Worm (Caenorhabditis elegans) whole organism, L4 larva: Measurements from ENCODE around the gene clec-145.

Source experiments
- F10B5.3 ChIP-seq: sonication (generic microtip); optimal IDR thresholded peaks from 2 replicates; lab custom pipeline; 2016; ENCODE audit warnings: mild to moderate bottlenecking, missing genetic modification characterization, missing compliant biosample characterization
- R02D3.7 ChIP-seq: fragments of 150-350 bp; sonication (generic microtip); optimal IDR thresholded peaks from 3 replicates; lab custom pipeline; 2014; ENCODE audit warnings: missing biosample characterization, missing genetic modification characterization
- T20F7.1 ChIP-seq: fragments of 200-800 bp; sonication (Bioruptor generic); optimal IDR thresholded peaks from 2 replicates; lab custom pipeline; 2018; ENCODE audit warnings: mild to moderate bottlenecking, missing genetic modification characterization, missing compliant biosample characterization
- T26A8.4 ChIP-seq: fragments of 200-800 bp; sonication (Bioruptor generic); IDR thresholded peaks from 2 replicates; pipeline ENCODE4 v1.3.6; 2022; ENCODE audit warnings: missing genetic modification characterization, missing compliant biosample characterization
- Y75B8A.6 ChIP-seq: fragments of 200-800 bp; sonication (Bioruptor generic); IDR thresholded peaks from 2 replicates; pipeline ENCODE4 v1.3.6; 2022; ENCODE audit warnings: missing genetic modification reagents, missing genetic modification characterization, missing compliant biosample characterization
- ZK337.2 ChIP-seq: fragments of 200-800 bp; sonication (Bioruptor generic); IDR thresholded peaks from 2 replicates; pipeline ENCODE4 v1.3.6; 2022; ENCODE audit warnings: missing genetic modification reagents, missing genetic modification characterization, missing compliant biosample characterization
- aha-1 ChIP-seq: fragments of 150-350 bp; peaks from one replicate; lab custom pipeline; 2014; ENCODE audit warnings: missing biosample characterization, missing genetic modification characterization
- aly-2 ChIP-seq: sonication (generic microtip); optimal IDR thresholded peaks from 2 replicates; lab custom pipeline; 2018; ENCODE audit warnings: missing biosample characterization, missing genetic modification characterization
- ctbp-1 ChIP-seq: fragments of 200-800 bp; sonication (Bioruptor generic); IDR thresholded peaks from 2 replicates; pipeline ENCODE4 v1.3.6; 2022; ENCODE audit warnings: missing genetic modification reagents, missing genetic modification characterization, missing compliant biosample characterization
- daf-16 ChIP-seq, 3 experiments: sonication (generic microtip); optimal IDR thresholded peaks; 2 replicates each; lab custom pipeline; 2016 to 2017; ENCODE audit warnings: missing genetic modification characterization in 3 of 3, missing genetic modification reagents in 3 of 3, mild to moderate bottlenecking in 2 of 3, missing compliant biosample characterization in 2 of 3, missing biosample characterization in 1 of 3, moderate library complexity in 1 of 3
- dmd-6 ChIP-seq: fragments of 200-800 bp; sonication (Bioruptor generic); IDR thresholded peaks from 2 replicates; pipeline ENCODE4 v1.3.6; 2022; ENCODE audit warnings: missing genetic modification reagents, missing genetic modification characterization, missing compliant biosample characterization
- dmd-9 ChIP-seq: fragments of 200-800 bp; sonication (Bioruptor generic); IDR thresholded peaks from 2 replicates; pipeline ENCODE4 v1.3.6; 2022; ENCODE audit warnings: missing genetic modification reagents, missing genetic modification characterization, missing compliant biosample characterization
- egl-43 ChIP-seq: fragments of 200-800 bp; sonication (Bioruptor generic); IDR thresholded peaks from 2 replicates; pipeline ENCODE4 v1.3.6; 2022; ENCODE audit warnings: missing genetic modification reagents, missing genetic modification characterization, missing compliant biosample characterization
- fkh-10 ChIP-seq: fragments of 150-350 bp; optimal IDR thresholded peaks from 2 replicates; lab custom pipeline; 2014; ENCODE audit warnings: missing biosample characterization, missing genetic modification reagents, missing genetic modification characterization
- gei-8 ChIP-seq: fragments of 200-800 bp; sonication (Bioruptor generic); optimal IDR thresholded peaks from 2 replicates; lab custom pipeline; 2018; ENCODE audit warnings: mild to moderate bottlenecking, missing genetic modification characterization, missing compliant biosample characterization
- hif-1 ChIP-seq, 2 experiments: sonication (generic microtip); optimal IDR thresholded peaks; 2 replicates each; lab custom pipeline; 2016 to 2017; ENCODE audit warnings: missing compliant biosample characterization in 2 of 2, missing genetic modification characterization in 2 of 2, missing genetic modification reagents in 2 of 2, missing genotype in 2 of 2, mild to moderate bottlenecking in 1 of 2
- lim-7 ChIP-seq: fragments of 200-800 bp; sonication (Bioruptor generic); IDR thresholded peaks from 2 replicates; pipeline ENCODE4 v1.3.6; 2022; ENCODE audit warnings: missing genetic modification characterization, missing compliant biosample characterization
- lin-13 ChIP-seq: fragments of 150-350 bp; optimal IDR thresholded peaks from 2 replicates; lab custom pipeline; 2014; ENCODE audit warnings: missing biosample characterization, missing genetic modification reagents, missing genetic modification characterization
- lin-29 ChIP-seq: fragments of 200-800 bp; sonication (Bioruptor generic); IDR thresholded peaks from 2 replicates; pipeline ENCODE4 v1.3.6; 2022; ENCODE audit warnings: missing genetic modification reagents, missing genetic modification characterization, missing compliant biosample characterization
- lir-3 ChIP-seq: sonication (generic microtip); optimal IDR thresholded peaks from 2 replicates; lab custom pipeline; 2016; ENCODE audit warnings: mild to moderate bottlenecking, missing genetic modification characterization, missing compliant biosample characterization
- mep-1 ChIP-seq: fragments of 150-350 bp; sonication (generic microtip); optimal IDR thresholded peaks from 3 replicates; lab custom pipeline; 2014; ENCODE audit warnings: missing biosample characterization, missing genetic modification characterization
- nhr-102 ChIP-seq: sonication (generic microtip); optimal IDR thresholded peaks from 2 replicates; lab custom pipeline; 2016; ENCODE audit warnings: mild to moderate bottlenecking, missing genetic modification characterization, moderate library complexity, missing compliant biosample characterization
- nhr-11 ChIP-seq: fragments of 150-350 bp; optimal IDR thresholded peaks from 2 replicates; lab custom pipeline; 2014; ENCODE audit warnings: missing biosample characterization, missing genetic modification characterization
- nhr-28 ChIP-seq: fragments of 150-350 bp; optimal IDR thresholded peaks from 2 replicates; lab custom pipeline; 2014; ENCODE audit warnings: missing biosample characterization, missing genetic modification characterization
- nhr-41 ChIP-seq: fragments of 200-800 bp; sonication (Bioruptor generic); IDR thresholded peaks from 2 replicates; pipeline ENCODE4 v1.3.6; 2022; ENCODE audit warnings: missing genetic modification reagents, missing genetic modification characterization, missing compliant biosample characterization
- nhr-48 ChIP-seq: sonication (generic microtip); optimal IDR thresholded peaks from 2 replicates; lab custom pipeline; 2016; ENCODE audit warnings: mild to moderate bottlenecking, missing genetic modification characterization, missing compliant biosample characterization
- nhr-6 ChIP-seq: fragments of 150-350 bp; optimal IDR thresholded peaks from 2 replicates; lab custom pipeline; 2014; ENCODE audit warnings: missing biosample characterization, missing genetic modification characterization
- php-3 ChIP-seq: fragments of 200-800 bp; sonication (Bioruptor generic); IDR thresholded peaks from 2 replicates; pipeline ENCODE4 v1.3.6; 2022; ENCODE audit warnings: missing genetic modification reagents, missing genetic modification characterization, missing compliant biosample characterization
- rbr-2 ChIP-seq: sonication (generic microtip); optimal IDR thresholded peaks from 2 replicates; lab custom pipeline; 2016; ENCODE audit warnings: missing genotype, missing genetic modification characterization, missing compliant biosample characterization
- sdz-12 ChIP-seq: fragments of 200-800 bp; sonication (Bioruptor generic); optimal IDR thresholded peaks from 2 replicates; lab custom pipeline; 2018; ENCODE audit warnings: mild to moderate bottlenecking, missing genetic modification characterization, missing compliant biosample characterization
- snpc-1.2 ChIP-seq: fragments of 200-800 bp; sonication (Bioruptor generic); IDR thresholded peaks from 2 replicates; pipeline ENCODE4 v1.3.6; 2022; ENCODE audit warnings: missing genetic modification reagents, missing genetic modification characterization, missing compliant biosample characterization
- unc-130 ChIP-seq: sonication (generic microtip); optimal IDR thresholded peaks from 2 replicates; lab custom pipeline; 2016; ENCODE audit warnings: missing genetic modification reagents, missing genetic modification characterization, missing compliant biosample characterization
- unc-39 ChIP-seq: sonication (generic microtip); optimal IDR thresholded peaks from 2 replicates; lab custom pipeline; 2017; ENCODE audit warnings: missing biosample characterization, missing genetic modification characterization
- zfp-3 ChIP-seq: fragments of 200-800 bp; sonication (Bioruptor generic); conservative IDR thresholded peaks from 2 replicates; pipeline ENCODE4 v1.3.6; 2022; ENCODE audit warnings: missing genetic modification reagents, missing genetic modification characterization, missing compliant biosample characterization
- ztf-7 ChIP-seq: fragments of 150-350 bp; optimal IDR thresholded peaks from 2 replicates; lab custom pipeline; 2014; ENCODE audit warnings: missing biosample characterization, missing genetic modification characterization

Gene clec-145

DNA sequence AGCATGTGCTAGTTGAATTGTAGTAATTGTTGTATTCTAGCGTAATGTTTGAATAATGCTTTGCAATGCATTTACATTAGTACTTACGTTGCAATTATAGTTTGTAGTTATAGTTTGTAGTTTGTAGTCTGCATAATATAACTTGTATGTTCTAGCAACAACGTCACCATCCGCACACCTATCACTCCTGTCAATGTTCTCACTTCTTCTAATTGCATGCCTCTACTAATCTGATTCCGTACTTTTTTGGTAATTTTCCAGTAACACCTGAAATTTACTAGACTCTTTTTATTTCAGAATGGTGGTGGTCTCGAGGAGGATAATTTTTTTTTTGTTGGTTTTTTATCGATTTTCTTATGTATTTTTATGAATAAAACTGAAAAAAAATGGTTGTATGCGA, 46.2 kb upstream of the clec-145 start (continued):
- TF ChIP-seq dmd-6 (GFP tag; lab: Robert Waterston, UW) (no peak), snpc-1.2 (no peak), nhr-11 (no peak), nhr-6 (tag; lab: Kevin White, UChicago) (no peak), R02D3.7 (tag; lab: Kevin White, UChicago) (no peak), ctbp-1 (GFP tag; lab: Robert Waterston, UW) (no peak), gei-8 (no peak), aly-2 (tag; lab: Kevin White, UChicago) (no peak), Y75B8A.6 (GFP tag; lab: Robert Waterston, UW) (no peak), F10B5.3 (tag; lab: Kevin White, UChicago) (no peak), lin-13 (no peak), rbr-2 (no peak), nhr-102 (tag; lab: Kevin White, UChicago) (no peak), fkh-10 (GFP tag; lab: Kevin White, UChicago) (no peak), nhr-41 (GFP tag; lab: Robert Waterston, UW) (0 out of 2 replicates have a peak, but pooled peaks have one; percentile 22), unc-39 (tag; lab: Kevin White, UChicago) (no peak), php-3 (GFP tag; lab: Robert Waterston, UW) (no peak), egl-43 (no peak)

DNA sequence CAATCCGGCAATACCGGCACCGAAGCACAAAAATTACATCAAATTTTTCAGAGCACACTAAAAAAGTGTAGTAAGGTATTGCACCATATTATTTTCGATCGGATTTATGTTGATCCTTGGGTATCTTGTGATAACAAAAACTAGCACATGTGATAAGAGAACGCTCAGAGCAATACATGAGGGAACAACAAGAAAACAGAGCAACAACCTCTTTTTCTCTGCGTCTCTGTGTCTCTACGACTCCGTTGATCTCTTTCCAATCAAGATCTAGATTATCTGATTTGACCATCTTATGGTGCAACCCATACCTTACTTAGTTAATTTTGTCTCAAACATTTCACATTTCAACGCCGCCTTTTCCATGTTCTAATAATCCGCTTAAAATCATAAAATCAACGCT, 41.9 kb upstream of the clec-145 start, which contains the start of gene tag-10:
Gene tag-10 (plus strand): TSS at position 347 of the 400 bp plus-strand sequence.
- TF ChIP-seq nhr-102 (tag; lab: Kevin White, UChicago) (no peak), lim-7 (GFP tag; lab: Robert Waterston, UW) (no peak), ztf-7 (tag; lab: Kevin White, UChicago) (peak; percentile 40), daf-16 (GFP tag; optimal IDR thresholded peaks at IDR 0.05; lab: Kevin White, UChicago) (peak in 1 of 2 experiments; percentile 73), daf-16 (tag; optimal IDR thresholded peaks at IDR 0.05; lab: Kevin White, UChicago) (peak; percentile 30), unc-130 (no peak), Y75B8A.6 (GFP tag; lab: Robert Waterston, UW) (no peak)
- TF ChIP-seq, all 104 proteins: peak for 2

DNA sequence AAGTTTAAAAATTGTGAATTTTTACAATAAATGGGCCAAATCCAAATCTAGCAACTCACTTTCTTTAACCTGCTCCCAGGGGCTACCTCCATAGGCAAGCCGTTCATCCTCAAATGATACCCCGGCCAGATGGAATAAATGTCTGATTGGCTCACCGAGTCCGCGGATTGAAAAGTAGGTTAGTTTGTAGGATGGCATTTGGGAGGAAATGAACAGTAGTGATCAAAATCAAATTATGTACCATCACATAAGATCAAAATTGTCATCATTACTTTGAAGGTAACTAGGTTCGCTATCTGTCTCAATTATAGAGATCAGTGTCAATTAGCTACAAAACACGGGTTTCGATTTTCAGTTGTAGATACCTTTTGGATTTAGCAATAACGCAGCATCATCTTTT, 40.3 kb upstream of the clec-145 start, which contains the start of the genes gst-17 and gst-18:
Gene gst-17 (minus strand): TSS at position 101 of the 400 bp plus-strand sequence.
Gene gst-18 (minus strand): TSS at position 198 of the 400 bp plus-strand sequence.
- TF ChIP-seq unc-130, result no peak
- no peak for TF ChIP-seq fkh-10 (GFP tag; lab: Kevin White, UChicago)
- TF ChIP-seq T26A8.4 (GFP tag; lab: Robert Waterston, UW), result no peak
- no peak for TF ChIP-seq lin-29 (GFP tag; lab: Robert Waterston, UW)
- no peak for TF ChIP-seq dmd-9 (GFP tag; lab: Robert Waterston, UW)
- TF ChIP-seq zfp-3, result no peak
- no peak for TF ChIP-seq aly-2 (tag; lab: Kevin White, UChicago)
- TF ChIP-seq ZK337.2 (GFP tag; lab: Robert Waterston, UW), result no peak

DNA sequence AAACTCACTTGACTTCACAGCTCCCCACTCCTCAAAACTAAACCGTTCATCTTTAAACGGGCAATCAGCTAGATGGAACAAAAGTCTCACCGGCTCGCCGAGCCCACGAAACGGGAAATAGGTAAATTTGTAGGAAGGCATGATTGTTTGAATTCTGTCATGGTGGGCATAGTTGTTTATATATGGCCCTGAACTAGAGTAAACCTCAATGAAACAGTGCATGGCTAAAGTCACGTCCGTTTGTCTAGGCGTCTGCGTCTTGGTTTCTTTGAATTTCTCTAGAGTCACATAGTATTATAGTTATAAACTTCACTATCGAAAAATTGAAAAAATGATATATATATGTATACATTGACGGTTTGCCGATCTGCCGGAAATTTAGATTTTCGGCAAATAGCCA, 36.6 kb upstream of the clec-145 start, which contains the start of gene gst-19:
Gene gst-19 (minus strand): TSS at position 145 of the 400 bp plus-strand sequence.
- TF ChIP-seq mep-1 (no peak), T20F7.1 (GFP tag; lab: Kevin White, UChicago) (no peak), zfp-3 (no peak), nhr-28 (tag; lab: Kevin White, UChicago) (peak; percentile 27), hif-1 (tag; optimal IDR thresholded peaks at IDR 0.05; lab: Kevin White, UChicago) (peak; percentile 78 to 93), aha-1 (peak; percentile 71)

DNA sequence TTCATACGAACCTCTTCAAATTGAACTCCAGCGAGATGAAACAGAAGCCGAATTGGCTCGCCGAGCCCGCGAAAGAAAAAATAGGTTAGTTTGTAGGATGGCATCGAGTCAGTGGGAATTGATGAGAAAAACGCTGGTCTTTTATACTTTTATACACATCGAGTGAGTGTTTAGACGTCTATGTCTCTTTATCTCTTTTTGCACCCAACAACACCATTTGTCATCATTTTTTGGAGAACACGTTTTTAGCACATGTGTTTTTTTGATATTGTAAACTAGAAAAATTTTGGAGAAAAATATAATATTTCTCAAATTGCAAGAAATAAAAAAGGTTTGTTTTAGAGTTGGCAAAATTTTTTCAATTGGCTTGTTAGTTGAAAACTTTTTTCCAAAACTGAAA, 34.0 kb upstream of the clec-145 start, which contains the start of gene gst-16:
Gene gst-16 (minus strand): TSS at position 111 of the 400 bp plus-strand sequence.
- TF ChIP-seq daf-16 (GFP tag; optimal IDR thresholded peaks at IDR 0.05; lab: Kevin White, UChicago), result no peak
- TF ChIP-seq daf-16 (tag; optimal IDR thresholded peaks at IDR 0.05; lab: Kevin White, UChicago), result peak; percentile 26
- TF ChIP-seq nhr-48, result peak; percentile 16
- TF ChIP-seq aha-1, result peak; percentile 39
- no peak for TF ChIP-seq lir-3
- TF ChIP-seq sdz-12 (GFP tag; lab: Kevin White, UChicago), result no peak
